Fruit fly (Drosophila melanogaster): ENCODE data around the gene CG3919.

CG3919 gene

DNA sequence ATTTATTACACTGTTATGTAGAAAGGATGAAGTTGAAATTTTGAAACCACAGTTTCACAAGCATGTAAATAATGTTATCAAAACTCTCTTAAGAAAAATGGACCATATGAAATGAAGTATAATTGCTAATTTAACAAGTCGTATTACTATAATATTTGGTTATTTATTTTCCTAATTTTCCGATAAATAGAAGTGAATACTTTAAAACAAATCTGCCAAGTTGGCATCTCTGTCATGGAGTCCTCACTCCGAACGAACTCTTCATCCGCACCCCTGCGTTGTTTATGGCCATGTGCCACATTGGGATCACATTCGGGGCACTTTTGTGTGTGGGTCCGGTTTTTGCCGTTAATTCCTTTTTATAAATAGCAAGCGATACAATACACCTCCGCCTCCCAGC lies 10.6 kb upstream of the CG3919 start:
- TF ChIP-seq CG7045 (GFP tag; optimal IDR thresholded peaks at IDR 0.05): no peak
- no peak for TF ChIP-seq Hr96 (GFP tag; optimal IDR thresholded peaks at IDR 0.05)
- TF ChIP-seq cnc (optimal IDR thresholded peaks at IDR 0.05): no peak
- no peak for TF ChIP-seq Clk (GFP tag; optimal IDR thresholded peaks at IDR 0.05)
- TF ChIP-seq CG12768 (GFP tag; optimal IDR thresholded peaks at IDR 0.05): no peak
- no peak for TF ChIP-seq kay (GFP tag; ENCODE audit: borderline replicate concordance)
- TF ChIP-seq CG5204 (GFP tag; optimal IDR thresholded peaks at IDR 0.05): no peak
- TF ChIP-seq CG14711 (tag; optimal IDR thresholded peaks at IDR 0.05): no peak
- no peak for TF ChIP-seq Crg-1 (GFP tag; optimal IDR thresholded peaks at IDR 0.05)
- no peak for TF ChIP-seq CG7101 (tag; optimal IDR thresholded peaks at IDR 0.05)
- TF ChIP-seq bab1 (GFP tag; optimal IDR thresholded peaks at IDR 0.05): no peak
- no peak for TF ChIP-seq tj (GFP tag; optimal IDR thresholded peaks at IDR 0.05)
- TF ChIP-seq CG11617 (GFP tag; optimal IDR thresholded peaks at IDR 0.05): no peak
- TF ChIP-seq CG1620 (GFP tag; optimal IDR thresholded peaks at IDR 0.05): no peak
- TF ChIP-seq CG33017 (tag; optimal IDR thresholded peaks at IDR 0.05): no peak

DNA sequence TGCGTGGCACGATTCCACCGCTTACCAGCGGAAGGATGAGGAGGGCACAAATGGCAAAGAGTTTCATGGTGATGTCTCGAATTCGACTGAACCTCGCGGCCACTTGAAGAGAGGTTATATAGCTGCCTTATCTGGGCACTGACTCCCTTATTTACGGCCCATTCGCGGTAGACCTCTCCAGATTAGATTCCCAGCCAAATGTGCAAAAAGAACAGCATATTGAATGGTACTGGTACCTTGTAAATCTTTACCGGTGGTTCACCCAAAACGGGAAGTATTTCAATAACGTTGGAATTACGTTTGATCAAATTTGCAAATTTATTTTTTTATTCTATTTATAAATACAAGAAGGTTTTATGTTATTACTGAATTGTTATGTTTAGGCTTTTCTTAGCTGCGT lies 7.8 kb upstream of the CG3919 start, which contains the start of gene CG3868:
Gene CG3868, minus strand, starts transcription at position 94 of the 400 bp plus-strand sequence.
- no peak for TF ChIP-seq bab1 (GFP tag; optimal IDR thresholded peaks at IDR 0.05)
- no peak for TF ChIP-seq CG11617 (GFP tag; optimal IDR thresholded peaks at IDR 0.05)
- TF ChIP-seq Clk (GFP tag; optimal IDR thresholded peaks at IDR 0.05): no peak
- TF ChIP-seq tj (GFP tag; optimal IDR thresholded peaks at IDR 0.05): no peak
- TF ChIP-seq Crg-1 (GFP tag; optimal IDR thresholded peaks at IDR 0.05): no peak
- TF ChIP-seq Mnt (GFP tag; optimal IDR thresholded peaks at IDR 0.05): no peak
- no peak for TF ChIP-seq cic (GFP tag; optimal IDR thresholded peaks at IDR 0.05)
- no peak for TF ChIP-seq CG5204 (GFP tag; optimal IDR thresholded peaks at IDR 0.05)
- no peak for TF ChIP-seq pad (GFP tag; optimal IDR thresholded peaks at IDR 0.05)
- no peak for TF ChIP-seq ovo (GFP tag; optimal IDR thresholded peaks at IDR 0.05)
- no peak for TF ChIP-seq kay (GFP tag; ENCODE audit: borderline replicate concordance)
- no peak for TF ChIP-seq toe (GFP tag; optimal IDR thresholded peaks at IDR 0.05)
- TF ChIP-seq CG14711 (tag; optimal IDR thresholded peaks at IDR 0.05): no peak
- TF ChIP-seq CG1620 (GFP tag; optimal IDR thresholded peaks at IDR 0.05): no peak
- no peak for TF ChIP-seq CG12768 (GFP tag; optimal IDR thresholded peaks at IDR 0.05)

DNA sequence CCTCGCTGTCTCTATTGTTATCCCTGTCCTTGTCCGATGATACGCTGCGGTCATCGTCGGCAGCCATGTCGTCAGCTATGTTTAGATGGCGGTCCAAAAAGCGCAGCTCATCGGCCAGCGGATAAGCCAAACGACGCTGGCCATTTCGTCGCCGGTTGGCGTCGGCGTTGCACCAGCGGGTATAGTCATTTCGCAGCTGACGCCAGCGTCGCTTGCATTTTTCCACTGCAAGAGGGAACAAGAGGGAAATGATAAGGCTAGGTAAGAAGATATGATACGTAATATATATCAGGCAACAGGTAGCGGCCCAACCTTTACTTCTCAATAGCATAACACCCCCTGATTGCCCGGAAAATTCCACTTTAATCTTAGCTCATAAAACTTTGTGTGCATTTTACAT lies 3.8 kb upstream of the CG3919 start:
- TF ChIP-seq bab1 (GFP tag; optimal IDR thresholded peaks at IDR 0.05) (no peak), Crg-1 (GFP tag; optimal IDR thresholded peaks at IDR 0.05) (no peak), CG1620 (GFP tag; optimal IDR thresholded peaks at IDR 0.05) (no peak), CG12768 (GFP tag; optimal IDR thresholded peaks at IDR 0.05) (no peak)

DNA sequence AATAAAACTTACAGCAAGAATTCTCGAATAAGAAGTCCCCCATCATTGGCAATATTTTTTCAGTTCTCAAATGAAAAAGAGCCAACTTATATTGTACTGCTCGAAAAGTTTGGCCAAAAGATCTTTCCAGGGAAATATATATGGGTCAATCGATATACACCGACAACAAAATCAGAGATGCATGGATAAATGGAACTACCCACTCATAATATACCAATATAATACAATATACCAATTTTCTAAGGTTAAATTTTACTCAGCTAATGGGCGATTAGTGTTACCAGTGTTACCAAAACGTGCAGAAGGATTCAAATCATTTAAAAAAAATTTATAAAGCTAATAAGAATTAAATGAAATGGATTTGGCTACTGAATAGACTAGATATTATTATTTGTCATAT lies 1.7 kb upstream of the CG3919 start:
- no peak for TF ChIP-seq CG12768 (GFP tag; optimal IDR thresholded peaks at IDR 0.05)

DNA sequence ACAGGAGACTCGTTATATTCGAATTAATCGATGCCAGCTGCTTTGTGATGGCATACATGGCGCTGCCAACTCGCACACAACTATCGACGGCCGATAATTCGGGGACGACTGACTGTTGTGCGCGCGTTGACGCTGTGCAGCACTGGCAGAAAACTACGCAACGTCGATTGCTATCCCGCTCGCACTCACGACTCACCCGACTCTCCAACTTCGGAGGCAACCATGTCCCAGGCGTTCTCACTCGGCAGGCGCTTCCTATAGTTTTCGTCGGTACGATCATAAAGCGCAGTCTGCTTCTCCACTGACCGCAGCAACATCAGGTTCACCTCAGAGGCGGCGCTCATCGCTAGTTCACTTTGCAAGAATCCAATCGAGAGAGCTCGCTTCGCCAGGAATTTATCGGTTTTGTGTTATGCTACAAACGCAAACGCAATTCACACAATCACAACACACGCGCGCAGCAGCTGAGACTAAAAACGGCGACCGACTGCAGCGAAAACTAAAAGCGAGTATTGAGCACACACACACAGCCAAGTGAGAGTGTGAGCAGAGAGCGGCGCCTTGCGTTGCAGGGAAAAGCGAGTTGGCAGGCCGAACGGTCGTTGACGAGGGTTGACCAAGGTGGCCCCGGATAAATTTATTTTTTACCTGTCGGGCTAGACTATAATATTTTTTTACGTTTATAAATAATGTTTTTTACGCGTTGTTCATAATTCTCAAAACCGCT lies 844 bp upstream of the CG3919 start, which contains the start of gene stwl:
Gene stwl, minus strand, starts transcription at position 521 of the 727 bp plus-strand sequence.
- TF ChIP-seq CG7101 (tag; optimal IDR thresholded peaks at IDR 0.05): peak; percentile 40
- peak; percentile 53 for TF ChIP-seq CG5204 (GFP tag; optimal IDR thresholded peaks at IDR 0.05)
- TF ChIP-seq pad (GFP tag; optimal IDR thresholded peaks at IDR 0.05): peak; percentile 29
- no peak for TF ChIP-seq CG12768 (GFP tag; optimal IDR thresholded peaks at IDR 0.05)
- peak; percentile 42 for TF ChIP-seq cic (GFP tag; optimal IDR thresholded peaks at IDR 0.05)
- TF ChIP-seq Clk (GFP tag; optimal IDR thresholded peaks at IDR 0.05): no peak
- no peak for TF ChIP-seq tj (GFP tag; optimal IDR thresholded peaks at IDR 0.05)
- no peak for TF ChIP-seq CG11617 (GFP tag; optimal IDR thresholded peaks at IDR 0.05)
- TF ChIP-seq bab1 (GFP tag; optimal IDR thresholded peaks at IDR 0.05): no peak
- peak; percentile 70 for TF ChIP-seq Hr96 (GFP tag; optimal IDR thresholded peaks at IDR 0.05)
- peak; percentile 11 for TF ChIP-seq ovo (GFP tag; optimal IDR thresholded peaks at IDR 0.05)
- peak; percentile 40 for TF ChIP-seq Mnt (GFP tag; optimal IDR thresholded peaks at IDR 0.05)
- TF ChIP-seq CG14711 (tag; optimal IDR thresholded peaks at IDR 0.05): peak; percentile 50
- TF ChIP-seq CG33017 (tag; optimal IDR thresholded peaks at IDR 0.05): no peak
- peak; percentile 23 for TF ChIP-seq Crg-1 (GFP tag; optimal IDR thresholded peaks at IDR 0.05)
- TF ChIP-seq toe (GFP tag; optimal IDR thresholded peaks at IDR 0.05): peak; percentile 65
- peak; percentile 24 for TF ChIP-seq CG7045 (GFP tag; optimal IDR thresholded peaks at IDR 0.05)
- no peak for TF ChIP-seq kay (GFP tag; ENCODE audit: borderline replicate concordance)
- TF ChIP-seq CG1620 (GFP tag; optimal IDR thresholded peaks at IDR 0.05): peak; percentile 65
- no peak for TF ChIP-seq cnc (optimal IDR thresholded peaks at IDR 0.05)

DNA sequence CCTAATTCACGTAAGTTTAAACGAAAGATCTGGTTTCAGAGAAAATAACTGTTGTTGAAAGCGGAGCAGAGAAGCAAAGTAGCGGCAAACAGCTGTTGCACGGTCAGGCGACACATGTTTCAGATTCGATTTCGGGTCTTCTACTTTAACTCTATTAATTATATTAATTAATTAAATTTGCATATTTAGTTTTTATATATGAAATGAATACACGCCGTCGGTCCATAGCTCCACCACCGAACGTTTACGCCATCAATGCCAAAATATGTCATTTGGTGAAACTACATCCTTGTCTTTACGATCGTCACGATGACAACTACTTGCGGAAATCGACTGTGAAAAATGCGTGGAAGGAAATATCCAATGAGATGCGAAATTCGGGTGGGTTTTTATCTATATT lies 466 bp downstream of the CG3919 start:
- TF ChIP-seq CG33017 (tag; optimal IDR thresholded peaks at IDR 0.05) (peak; percentile 20), CG7101 (tag; optimal IDR thresholded peaks at IDR 0.05) (peak; percentile 16), ovo (GFP tag; optimal IDR thresholded peaks at IDR 0.05) (peak; percentile 9), tj (GFP tag; optimal IDR thresholded peaks at IDR 0.05) (no peak), bab1 (GFP tag; optimal IDR thresholded peaks at IDR 0.05) (peak; percentile 45), CG14711 (tag; optimal IDR thresholded peaks at IDR 0.05) (peak; percentile 19), cnc (optimal IDR thresholded peaks at IDR 0.05) (no peak)

DNA sequence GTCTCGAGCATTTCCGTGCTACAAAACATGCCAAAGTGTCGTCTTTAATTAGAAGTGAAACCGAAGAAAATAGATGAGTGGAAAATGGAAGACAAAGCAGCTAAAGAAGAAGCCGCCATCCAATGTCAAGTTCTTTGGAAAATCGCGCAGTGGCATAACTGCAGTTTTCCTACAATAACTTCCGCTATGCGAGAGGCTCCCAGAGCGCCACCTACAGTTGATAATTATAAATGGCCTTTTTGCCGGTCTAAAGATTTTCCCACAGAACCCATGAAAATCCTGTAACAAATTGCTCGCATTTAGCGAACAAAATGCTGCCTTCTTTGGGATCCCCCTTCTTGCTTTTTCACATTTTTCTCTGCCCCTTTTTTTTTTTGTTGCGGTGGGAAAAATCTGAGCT lies 9.6 kb downstream of the CG3919 start:
- TF ChIP-seq CG5204 (GFP tag; optimal IDR thresholded peaks at IDR 0.05) (no peak), CG7045 (GFP tag; optimal IDR thresholded peaks at IDR 0.05) (no peak), CG7101 (tag; optimal IDR thresholded peaks at IDR 0.05) (no peak), CG11617 (GFP tag; optimal IDR thresholded peaks at IDR 0.05) (no peak), CG1620 (GFP tag; optimal IDR thresholded peaks at IDR 0.05) (no peak), kay (GFP tag; ENCODE audit: borderline replicate concordance) (no peak), toe (GFP tag; optimal IDR thresholded peaks at IDR 0.05) (no peak), pad (GFP tag; optimal IDR thresholded peaks at IDR 0.05) (no peak), Mnt (GFP tag; optimal IDR thresholded peaks at IDR 0.05) (no peak), Hr96 (GFP tag; optimal IDR thresholded peaks at IDR 0.05) (no peak), cnc (optimal IDR thresholded peaks at IDR 0.05) (no peak), bab1 (GFP tag; optimal IDR thresholded peaks at IDR 0.05) (no peak), Clk (GFP tag; optimal IDR thresholded peaks at IDR 0.05) (no peak), cic (GFP tag; optimal IDR thresholded peaks at IDR 0.05) (no peak), CG33017 (tag; optimal IDR thresholded peaks at IDR 0.05) (no peak), CG12768 (GFP tag; optimal IDR thresholded peaks at IDR 0.05) (no peak), CG14711 (tag; optimal IDR thresholded peaks at IDR 0.05) (no peak), tj (GFP tag; optimal IDR thresholded peaks at IDR 0.05) (no peak), Crg-1 (GFP tag; optimal IDR thresholded peaks at IDR 0.05) (no peak), ovo (GFP tag; optimal IDR thresholded peaks at IDR 0.05) (no peak)
